Fruit fly (Drosophila melanogaster): ENCODE measurements around the gene crn.
A peak's percentile ranks its signal among the peaks of the same experiment; 100 is the strongest.

DNA sequence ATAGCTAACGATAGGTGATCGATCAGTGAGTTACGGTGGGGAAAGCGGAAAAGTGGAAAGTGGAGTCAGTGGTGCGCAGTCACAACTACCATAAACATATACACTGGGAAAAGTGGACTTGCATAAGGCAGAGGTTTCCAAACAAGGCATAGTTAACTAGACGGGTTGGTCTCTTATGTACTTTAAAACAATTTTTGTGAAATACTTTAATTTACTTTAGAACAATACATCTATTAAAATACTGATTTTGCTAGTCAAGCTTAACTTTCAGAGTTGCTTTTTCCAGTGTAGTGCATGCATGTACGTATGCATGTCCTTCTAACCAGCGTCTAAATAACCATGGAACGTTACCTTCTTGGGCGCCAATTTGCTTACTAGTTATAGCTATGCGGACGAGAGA lies 29.9 kb downstream of the crn start:
- no peak for TF ChIP-seq CG15710 (tag; optimal IDR thresholded peaks at IDR 0.05)
- no peak for TF ChIP-seq EcR (GFP tag; optimal IDR thresholded peaks at IDR 0.05)
- no peak for TF ChIP-seq gl (tag; optimal IDR thresholded peaks at IDR 0.05)
- peak; percentile 56; the same call in 1 of the 3 replicates for TF ChIP-seq CG4496 (GFP tag; IDR thresholded peaks at IDR 0.05)
- TF ChIP-seq fd96Ca (GFP tag; IDR thresholded peaks at IDR 0.05): peak; percentile 44; the same call in 2 of the 3 replicates
- no peak for TF ChIP-seq rn (GFP tag; IDR thresholded peaks at IDR 0.05)
- TF ChIP-seq Pif1B (GFP tag; optimal IDR thresholded peaks at IDR 0.05): no peak
- peak; percentile 21 for TF ChIP-seq CG17806 (tag; optimal IDR thresholded peaks at IDR 0.05)
- no peak for TF ChIP-seq CG32121 (GFP tag; IDR thresholded peaks at IDR 0.05)
